Fruit fly (Drosophila melanogaster) whole organism, prepupa: ENCODE measurements around the gene Dpck.
A peak's percentile ranks its signal among the peaks of the same experiment; 100 is the strongest.

Experiments
- Blimp-1 ChIP-seq: fragments of 200-800 bp; sonication (Bioruptor generic); optimal IDR thresholded peaks from 3 replicates; lab custom pipeline; 2017; ENCODE audit warnings: missing biosample characterization, missing genetic modification characterization, mild to moderate bottlenecking, moderate library complexity, missing genetic modification reagents
- CG10631 ChIP-seq: fragments of 200-800 bp; sonication (Bioruptor generic); optimal IDR thresholded peaks from 2 replicates; lab custom pipeline; 2016; ENCODE audit warnings: missing biosample characterization, missing genetic modification characterization
- CG10669 ChIP-seq: fragments of 200-800 bp; sonication (Bioruptor generic); optimal IDR thresholded peaks from 3 replicates; lab custom pipeline; 2018; ENCODE audit warnings: missing biosample characterization, mild to moderate bottlenecking, missing genetic modification characterization, moderate library complexity
- CG11762 ChIP-seq: fragments of 200-800 bp; sonication (Bioruptor generic); optimal IDR thresholded peaks from 3 replicates; lab custom pipeline; 2016; ENCODE audit warnings: missing biosample characterization, missing genetic modification characterization; ENCODE audit not compliant: insufficient read depth
- CG11902 ChIP-seq: fragments of 200-800 bp; sonication (Bioruptor generic); optimal IDR thresholded peaks from 3 replicates; lab custom pipeline; 2016; ENCODE audit warnings: missing biosample characterization, missing genetic modification characterization
- CG1621 ChIP-seq: fragments of 200-800 bp; sonication (Bioruptor generic); optimal IDR thresholded peaks from 3 replicates; lab custom pipeline; 2018; ENCODE audit warnings: missing biosample characterization, mild to moderate bottlenecking, missing genetic modification characterization
- CG16779 ChIP-seq: fragments of 200-800 bp; sonication (Bioruptor generic); optimal IDR thresholded peaks from 3 replicates; lab custom pipeline; 2017; ENCODE audit warnings: missing biosample characterization, mild to moderate bottlenecking, missing genetic modification characterization
- CG31627 ChIP-seq: fragments of 200-800 bp; sonication (Bioruptor generic); optimal IDR thresholded peaks from 3 replicates; lab custom pipeline; 2016; ENCODE audit warnings: missing biosample characterization, missing genetic modification characterization
- CG32006 ChIP-seq: fragments of 200-800 bp; sonication (Bioruptor generic); optimal IDR thresholded peaks from 3 replicates; lab custom pipeline; 2017; ENCODE audit warnings: missing biosample characterization, mild to moderate bottlenecking, missing genetic modification characterization
- CG34406 ChIP-seq: fragments of 200-800 bp; sonication (Bioruptor generic); optimal IDR thresholded peaks from 3 replicates; lab custom pipeline; 2016; ENCODE audit warnings: missing biosample characterization, missing genetic modification characterization
- CG3919 ChIP-seq: fragments of 200-800 bp; sonication (Bioruptor generic); optimal IDR thresholded peaks from 3 replicates; lab custom pipeline; 2016; ENCODE audit warnings: missing biosample characterization, missing genetic modification characterization
- CG4318 ChIP-seq: fragments of 200-800 bp; sonication (Bioruptor generic); optimal IDR thresholded peaks from 3 replicates; lab custom pipeline; 2017; ENCODE audit warnings: missing biosample characterization, mild to moderate bottlenecking, missing genetic modification characterization
- CG6163 ChIP-seq: fragments of 200-800 bp; sonication (Bioruptor generic); IDR thresholded peaks from 3 replicates; pipeline ENCODE4 v1.3.6; 2022; ENCODE audit warnings: missing biosample characterization, missing genetic modification characterization
- CG6792 ChIP-seq: fragments of 200-800 bp; sonication (Bioruptor generic); optimal IDR thresholded peaks from 3 replicates; lab custom pipeline; 2016; ENCODE audit warnings: missing biosample characterization, missing genetic modification characterization
- CG6808 ChIP-seq: fragments of 200-800 bp; sonication (Bioruptor generic); optimal IDR thresholded peaks from 3 replicates; lab custom pipeline; 2017; ENCODE audit warnings: missing biosample characterization, missing genetic modification characterization, mild to moderate bottlenecking, moderate library complexity, missing genetic modification reagents
- CG6854 ChIP-seq: fragments of 200-800 bp; sonication (Bioruptor generic); optimal IDR thresholded peaks from 2 replicates; lab custom pipeline; 2017; ENCODE audit warnings: missing biosample characterization, mild to moderate bottlenecking, missing genetic modification characterization
- CG7368 ChIP-seq: fragments of 200-800 bp; sonication (Bioruptor generic); optimal IDR thresholded peaks from 3 replicates; lab custom pipeline; 2016; ENCODE audit warnings: missing biosample characterization, missing genetic modification characterization
- CG8632 ChIP-seq: fragments of 200-800 bp; sonication (Bioruptor generic); optimal IDR thresholded peaks from 3 replicates; lab custom pipeline; 2016; ENCODE audit warnings: missing biosample characterization, missing genetic modification characterization
- CG9139 ChIP-seq: fragments of 200-800 bp; sonication (Bioruptor generic); optimal IDR thresholded peaks from 3 replicates; lab custom pipeline; 2017; ENCODE audit warnings: missing biosample characterization, mild to moderate bottlenecking, missing genetic modification characterization
- Eip78C ChIP-seq: fragments of 200-800 bp; sonication (Bioruptor generic); peaks from one replicate; lab custom pipeline; 2016; ENCODE audit warnings: missing biosample characterization, missing genetic modification characterization
- Eip93F ChIP-seq: fragments of 200-800 bp; sonication (Bioruptor generic); optimal IDR thresholded peaks from 2 replicates; lab custom pipeline; 2016; ENCODE audit warnings: missing biosample characterization, mild to moderate bottlenecking, missing genetic modification characterization
- Hr39 ChIP-seq: fragments of 200-800 bp; sonication (Bioruptor generic); optimal IDR thresholded peaks from 2 replicates; lab custom pipeline; 2016; ENCODE audit warnings: missing biosample characterization, missing genetic modification characterization
- Lpt ChIP-seq: fragments of 200-800 bp; sonication (Bioruptor generic); optimal IDR thresholded peaks from 3 replicates; lab custom pipeline; 2016; ENCODE audit warnings: missing biosample characterization, missing genetic modification characterization
- OdsH ChIP-seq: fragments of 200-800 bp; sonication (Bioruptor generic); optimal IDR thresholded peaks from 3 replicates; lab custom pipeline; 2016; ENCODE audit warnings: missing biosample characterization, missing genetic modification characterization
- Smox ChIP-seq: fragments of 200-800 bp; sonication (Bioruptor generic); optimal IDR thresholded peaks from 3 replicates; lab custom pipeline; 2016; ENCODE audit warnings: missing biosample characterization, missing genetic modification characterization
- Sox102F ChIP-seq: fragments of 200-800 bp; sonication (Bioruptor generic); optimal IDR thresholded peaks from 2 replicates; lab custom pipeline; 2016; ENCODE audit warnings: missing biosample characterization, mild to moderate bottlenecking, missing genetic modification characterization
- Sox14 ChIP-seq: fragments of 200-800 bp; sonication (Bioruptor generic); optimal IDR thresholded peaks from 3 replicates; lab custom pipeline; 2016; ENCODE audit warnings: missing biosample characterization, missing genetic modification characterization
- achi ChIP-seq: fragments of 200-800 bp; sonication (Bioruptor generic); optimal IDR thresholded peaks from 3 replicates; lab custom pipeline; 2016; ENCODE audit warnings: missing biosample characterization, missing genetic modification characterization
- acj6 ChIP-seq: fragments of 200-800 bp; sonication (Bioruptor generic); optimal IDR thresholded peaks from 3 replicates; lab custom pipeline; 2016; ENCODE audit warnings: missing biosample characterization, missing genetic modification characterization
- cyc ChIP-seq: fragments of 200-800 bp; sonication (Bioruptor generic); optimal IDR thresholded peaks from 3 replicates; lab custom pipeline; 2016; ENCODE audit warnings: missing biosample characterization, missing genetic modification characterization
- dac ChIP-seq: fragments of 200-800 bp; sonication (Bioruptor generic); optimal IDR thresholded peaks from 2 replicates; lab custom pipeline; 2017; ENCODE audit warnings: missing biosample characterization, mild to moderate bottlenecking, missing genetic modification characterization
- dsx ChIP-seq: fragments of 200-800 bp; optimal IDR thresholded peaks from 3 replicates; lab custom pipeline; 2019; ENCODE audit warnings: missing biosample characterization, mild to moderate bottlenecking, missing genetic modification characterization, moderate library complexity; ENCODE audit not compliant: poor library complexity, severe bottlenecking
- eg ChIP-seq: fragments of 200-800 bp; sonication (Bioruptor generic); IDR thresholded peaks from 3 replicates; pipeline ENCODE4 v1.3.6; 2022; ENCODE audit warnings: missing biosample characterization, missing genetic modification characterization
- esn ChIP-seq: fragments of 200-800 bp; sonication (Bioruptor generic); optimal IDR thresholded peaks from 2 replicates; lab custom pipeline; 2016; ENCODE audit warnings: missing biosample characterization, mild to moderate bottlenecking, missing genetic modification characterization, moderate library complexity
- fd85E ChIP-seq: fragments of 200-800 bp; sonication (Bioruptor generic); optimal IDR thresholded peaks from 3 replicates; lab custom pipeline; 2016; ENCODE audit warnings: missing biosample characterization, missing genetic modification characterization
- fkh ChIP-seq: fragments of 200-800 bp; sonication (Bioruptor generic); optimal IDR thresholded peaks from 3 replicates; lab custom pipeline; 2017; ENCODE audit warnings: missing biosample characterization, mild to moderate bottlenecking, missing genetic modification characterization, moderate library complexity
- pdm3 ChIP-seq: fragments of 200-800 bp; sonication (Bioruptor generic); optimal IDR thresholded peaks from 3 replicates; lab custom pipeline; 2016; ENCODE audit warnings: missing biosample characterization, missing genetic modification characterization
- spab ChIP-seq: fragments of 200-800 bp; sonication (Bioruptor generic); optimal IDR thresholded peaks from 2 replicates; lab custom pipeline; 2017; ENCODE audit warnings: missing biosample characterization, mild to moderate bottlenecking, missing genetic modification characterization, missing genetic modification reagents
- ss ChIP-seq, 2 experiments: fragments of 200-800 bp; sonication (Bioruptor generic); optimal IDR thresholded peaks; 2 replicates in 1 of 2; 3 replicates in 1 of 2; lab custom pipeline; 2017 to 2018; ENCODE audit warnings: mild to moderate bottlenecking in 2 of 2, missing biosample characterization in 2 of 2, missing genetic modification characterization in 2 of 2, moderate library complexity in 1 of 2
- topi ChIP-seq: fragments of 200-800 bp; sonication (Bioruptor generic); optimal IDR thresholded peaks from 3 replicates; lab custom pipeline; 2016; ENCODE audit warnings: missing biosample characterization, missing genetic modification characterization
- vri ChIP-seq: fragments of 200-800 bp; sonication (Bioruptor generic); optimal IDR thresholded peaks from 3 replicates; lab custom pipeline; 2016; ENCODE audit warnings: missing biosample characterization, mild to moderate bottlenecking, missing genetic modification characterization

The Dpck gene

dm6 chr3R:7074297-7075114, 7.5 kb upstream of the Dpck start, which contains the start of the genes Ufl1 and CG1943 (continued):
- TF ChIP-seq CG10631 (GFP tag; lab: Kevin White, UChicago), result no peak
- TF ChIP-seq CG11902 (GFP tag; lab: Kevin White, UChicago), result no peak
- no peak for TF ChIP-seq CG10669
- TF ChIP-seq CG1621 (tag; lab: Kevin White, UChicago), result peak; percentile 44
- no peak for TF ChIP-seq CG4318 (GFP tag; lab: Kevin White, UChicago)
- TF ChIP-seq CG32006 (GFP tag; lab: Kevin White, UChicago), result no peak
- no peak for TF ChIP-seq Smox
- TF ChIP-seq CG6808 (GFP tag; lab: Kevin White, UChicago), result no peak
- no peak for TF ChIP-seq pdm3 (GFP tag; lab: Kevin White, UChicago)
- peak; percentile 21 for TF ChIP-seq CG31627 (GFP tag; lab: Kevin White, UChicago)
- TF ChIP-seq fkh (GFP tag; lab: Kevin White, UChicago), result peak; percentile 63
- TF ChIP-seq Lpt (GFP tag; lab: Kevin White, UChicago), result peak; percentile 19
- TF ChIP-seq topi (GFP tag; lab: Kevin White, UChicago), result no peak
- no peak for TF ChIP-seq OdsH
- TF ChIP-seq Eip78C (GFP tag; lab: Kevin White, UChicago), result peak; percentile 60
- TF ChIP-seq achi, result peak; percentile 74
- TF ChIP-seq Sox102F (GFP tag; lab: Kevin White, UChicago), result no peak
- no peak for TF ChIP-seq fd85E (GFP tag; lab: Kevin White, UChicago)
- peak; percentile 25 for TF ChIP-seq vri (GFP tag; lab: Kevin White, UChicago)
- TF ChIP-seq ss (GFP tag; optimal IDR thresholded peaks at IDR 0.05; lab: Kevin White, UChicago), result peak in 1 of 2 experiments; percentile 42
- no peak for TF ChIP-seq spab
- no peak for TF ChIP-seq cyc (GFP tag; lab: Kevin White, UChicago)
- TF ChIP-seq Blimp-1 (GFP tag; lab: Kevin White, UChicago), result no peak
- TF ChIP-seq CG11762 (GFP tag; lab: Kevin White, UChicago), result no peak
- TF ChIP-seq eg (GFP tag; lab: Robert Waterston, UW), result no peak
- peak; percentile 56 for TF ChIP-seq CG16779 (tag; lab: Kevin White, UChicago)
- TF ChIP-seq Sox14, result no peak
- TF ChIP-seq dac (GFP tag; lab: Kevin White, UChicago), result no peak
- no peak for TF ChIP-seq Hr39 (GFP tag; lab: Kevin White, UChicago)
- TF ChIP-seq CG6854 (GFP tag; lab: Kevin White, UChicago), result peak; percentile 46
- no peak for TF ChIP-seq dsx (GFP tag; lab: Kevin White, UChicago)
- TF ChIP-seq CG6792 (GFP tag; lab: Kevin White, UChicago), result no peak
- no peak for TF ChIP-seq CG6163 (GFP tag; lab: Robert Waterston, UW)
- TF ChIP-seq CG3919 (GFP tag; lab: Kevin White, UChicago), result peak; percentile 35

dm6 chr3R:7075115-7075425, 6.9 kb upstream of the Dpck start:
- peak; percentile 17 for TF ChIP-seq Eip78C (GFP tag; lab: Kevin White, UChicago)
- TF ChIP-seq dsx (GFP tag; lab: Kevin White, UChicago), result peak; percentile 4
- TF ChIP-seq Eip93F (GFP tag; lab: Kevin White, UChicago), result no peak
- no peak for TF ChIP-seq CG6163 (GFP tag; lab: Robert Waterston, UW)
- TF ChIP-seq, all 60 proteins: peak for 2

dm6 chr3R:7075712-7076183, 6.2 kb upstream of the Dpck start:
- TF ChIP-seq CG31627 (GFP tag; lab: Kevin White, UChicago), result peak; percentile 96
- no peak for TF ChIP-seq eg (GFP tag; lab: Robert Waterston, UW)
- TF ChIP-seq esn, result peak; percentile 97
- peak; percentile 94 for TF ChIP-seq CG7368
- peak; percentile 93 for TF ChIP-seq CG34406 (GFP tag; lab: Kevin White, UChicago)
- peak; percentile 78 for TF ChIP-seq Eip93F (GFP tag; lab: Kevin White, UChicago)
- TF ChIP-seq CG32006 (GFP tag; lab: Kevin White, UChicago), result peak; percentile 93
- TF ChIP-seq Eip78C (GFP tag; lab: Kevin White, UChicago), result peak; percentile 99
- TF ChIP-seq CG10669, result peak; percentile 91
- TF ChIP-seq cyc (GFP tag; lab: Kevin White, UChicago), result peak; percentile 96
- TF ChIP-seq fkh (GFP tag; lab: Kevin White, UChicago), result peak; percentile 69
- peak; percentile 88 for TF ChIP-seq CG6854 (GFP tag; lab: Kevin White, UChicago)
- no peak for TF ChIP-seq CG6163 (GFP tag; lab: Robert Waterston, UW)
- peak; percentile 95 for TF ChIP-seq OdsH
- TF ChIP-seq achi, result peak; percentile 93
- TF ChIP-seq ss (GFP tag; optimal IDR thresholded peaks at IDR 0.05; lab: Kevin White, UChicago), result peak; percentile 85 to 88
- TF ChIP-seq Blimp-1 (GFP tag; lab: Kevin White, UChicago), result peak; percentile 89
- peak; percentile 73 for TF ChIP-seq CG9139 (GFP tag; lab: Kevin White, UChicago)
- peak; percentile 93 for TF ChIP-seq CG8632 (GFP tag; lab: Kevin White, UChicago)
- peak; percentile 89 for TF ChIP-seq Lpt (GFP tag; lab: Kevin White, UChicago)
- TF ChIP-seq spab, result peak; percentile 90
- TF ChIP-seq Hr39 (GFP tag; lab: Kevin White, UChicago), result peak; percentile 96
- peak; percentile 95 for TF ChIP-seq CG3919 (GFP tag; lab: Kevin White, UChicago)
- TF ChIP-seq dsx (GFP tag; lab: Kevin White, UChicago), result peak; percentile 87
- TF ChIP-seq acj6, result peak; percentile 95
- peak; percentile 90 for TF ChIP-seq CG11762 (GFP tag; lab: Kevin White, UChicago)
